Worm (Caenorhabditis elegans) whole organism, dauer: ENCODE data around the gene Y66D12A.13.

Source experiments
- unc-62 ChIP-seq: sonication (generic microtip); optimal IDR thresholded peaks from 2 replicates; lab custom pipeline; 2017; ENCODE audit warnings: missing biosample characterization, missing genetic modification reagents, missing genetic modification characterization

Gene Y66D12A.13

ce11 chrIII:11548070-11548469 is at the start of gene Y66D12A.13:
Y66D12A.13 (plus strand) TSS chrIII:11548370.
- no peak for TF ChIP-seq unc-62 (GFP tag; lab: Kevin White, UChicago)

- no peak for TF ChIP-seq unc-62 (GFP tag; lab: Kevin White, UChicago)
Observed at ce11 chrIII:11500647-11501046, 47.5 kb upstream of the Y66D12A.13 start, which contains the start of gene nars-2. nars-2 (minus strand) TSS chrIII:11500747.

ce11 chrIII:11502753-11503152 is 45.4 kb upstream of the Y66D12A.13 start, which contains the start of gene tin-10:
tin-10 (minus strand) TSS chrIII:11502853.
- TF ChIP-seq unc-62 (GFP tag; lab: Kevin White, UChicago): no peak

- no peak for TF ChIP-seq unc-62 (GFP tag; lab: Kevin White, UChicago)
Observed at ce11 chrIII:11505213-11505612, 43.0 kb upstream of the Y66D12A.13 start, which contains the start of the genes Y66D12A.21 and spe-6. Y66D12A.21 (minus strand) TSS chrIII:11505302. spe-6 (plus strand) TSS chrIII:11505488.

- TF ChIP-seq unc-62 (GFP tag; lab: Kevin White, UChicago): no peak
Observed at ce11 chrIII:11505621-11506020, 42.5 kb upstream of the Y66D12A.13 start.

ce11 chrIII:11508816-11509215 is 39.4 kb upstream of the Y66D12A.13 start, which contains the start of gene Y66D12A.19:
Y66D12A.19 (plus strand) TSS chrIII:11509081.
- no peak for TF ChIP-seq unc-62 (GFP tag; lab: Kevin White, UChicago)

ce11 chrIII:11510120-11510519 is 38.0 kb upstream of the Y66D12A.13 start:
- TF ChIP-seq unc-62 (GFP tag; lab: Kevin White, UChicago): no peak

ce11 chrIII:11510826-11511225 is 37.3 kb upstream of the Y66D12A.13 start:
- no peak for TF ChIP-seq unc-62 (GFP tag; lab: Kevin White, UChicago)

ce11 chrIII:11523504-11524025 is 24.6 kb upstream of the Y66D12A.13 start, which contains the start of the genes Y66D12A.16 and such-1:
Y66D12A.16 (plus strand) TSS chrIII:11523554.
such-1 (minus strand) TSS chrIII:11523759.
- TF ChIP-seq unc-62 (GFP tag; lab: Kevin White, UChicago): no peak

ce11 chrIII:11524073-11524472 is 24.1 kb upstream of the Y66D12A.13 start:
- TF ChIP-seq unc-62 (GFP tag; lab: Kevin White, UChicago): no peak

ce11 chrIII:11526396-11526795 is 21.8 kb upstream of the Y66D12A.13 start, which contains the start of gene xpb-1:
xpb-1 (plus strand) TSS chrIII:11526657.
- TF ChIP-seq unc-62 (GFP tag; lab: Kevin White, UChicago): no peak

ce11 chrIII:11534624-11535079 is 13.5 kb upstream of the Y66D12A.13 start, which contains the start of gene nrps-1:
nrps-1 (plus strand) TSS chrIII:11534674.
- no peak for TF ChIP-seq unc-62 (GFP tag; lab: Kevin White, UChicago)

- TF ChIP-seq unc-62 (GFP tag; lab: Kevin White, UChicago): no peak
Observed at ce11 chrIII:11535453-11535852, 12.7 kb upstream of the Y66D12A.13 start.

ce11 chrIII:11544947-11545346 is 3.2 kb upstream of the Y66D12A.13 start:
- no peak for TF ChIP-seq unc-62 (GFP tag; lab: Kevin White, UChicago)

ce11 chrIII:11554701-11555111 is 6.5 kb downstream of the Y66D12A.13 start:
- TF ChIP-seq unc-62 (GFP tag; lab: Kevin White, UChicago): no peak

- no peak for TF ChIP-seq unc-62 (GFP tag; lab: Kevin White, UChicago)
Observed at ce11 chrIII:11556860-11557259, 8.7 kb downstream of the Y66D12A.13 start.

- no peak for TF ChIP-seq unc-62 (GFP tag; lab: Kevin White, UChicago)
Observed at ce11 chrIII:11558251-11558650, 10.1 kb downstream of the Y66D12A.13 start.
